Worm (Caenorhabditis elegans) whole organism, L4/young adult: ENCODE data around the gene srb-19.

Experiments used
- W03F9.2 ChIP-seq: fragments of 150-350 bp; optimal IDR thresholded peaks from 2 replicates; lab custom pipeline; 2014; ENCODE audit warnings: missing biosample characterization, missing genetic modification characterization
- him-1 ChIP-seq: sonication (generic microtip); optimal IDR thresholded peaks from 2 replicates; lab custom pipeline; 2016; ENCODE audit warnings: missing genotype, missing genetic modification reagents, missing genetic modification characterization, missing compliant biosample characterization

- TF ChIP-seq W03F9.2 (no peak), him-1 (no peak)
Observed at ce11 chrV:7487518-7487917, 32.5 kb downstream of the srb-19 start, which contains the start of gene srbc-7.
